Worm (Caenorhabditis elegans): ENCODE measurements around the gene cah-2.

ce11 chrII:7523281-7523680, 40.4 kb upstream of the cah-2 start, which contains the start of gene ZK1290.15:
- TF ChIP-seq ztf-11 (tag; optimal IDR thresholded peaks at IDR 0.05), result no peak
- no peak for TF ChIP-seq nhr-12 (tag; optimal IDR thresholded peaks at IDR 0.05)
- no peak for TF ChIP-seq pqm-1 (tag; optimal IDR thresholded peaks at IDR 0.05)
- TF ChIP-seq lin-35 (GFP tag; optimal IDR thresholded peaks at IDR 0.05), result no peak
- TF ChIP-seq elt-3 (tag; optimal IDR thresholded peaks at IDR 0.05), result no peak

All from whole organism, L1 larva.